Worm (Caenorhabditis elegans) whole organism, late embryonic: ENCODE results near the gene trpp-6.
"Not testable (repeated sequence)": the region's sequence is repeated elsewhere in the genome, so short reads cannot be mapped to it uniquely, and the experiment has no call there.

Source experiments
- C08G9.2 ChIP-seq: sonication (generic microtip); optimal IDR thresholded peaks from 2 replicates; lab custom pipeline; 2016; ENCODE audit warnings: mild to moderate bottlenecking, missing genetic modification characterization, moderate library complexity, missing compliant biosample characterization
- C38D4.7 ChIP-seq: fragments of 200-800 bp; sonication (Bioruptor generic); optimal IDR thresholded peaks from 2 replicates; lab custom pipeline; 2018; ENCODE audit warnings: mild to moderate bottlenecking, missing genetic modification characterization, moderate library complexity, missing compliant biosample characterization
- F13H6.1 ChIP-seq: sonication (generic microtip); optimal IDR thresholded peaks from 2 replicates; lab custom pipeline; 2016; ENCODE audit warnings: missing genetic modification characterization, missing compliant biosample characterization
- ahr-1 ChIP-seq: sonication (generic microtip); optimal IDR thresholded peaks from 2 replicates; lab custom pipeline; 2016; ENCODE audit warnings: missing genetic modification characterization, missing compliant biosample characterization
- ceh-18 ChIP-seq: sonication (generic microtip); optimal IDR thresholded peaks from 2 replicates; lab custom pipeline; 2016; ENCODE audit warnings: missing genetic modification characterization, missing compliant biosample characterization
- ceh-19 ChIP-seq: fragments of 200-800 bp; sonication (Bioruptor generic); optimal IDR thresholded peaks from 2 replicates; lab custom pipeline; 2018; ENCODE audit warnings: mild to moderate bottlenecking, missing genetic modification characterization, missing compliant biosample characterization
- ceh-22 ChIP-seq: sonication (generic microtip); optimal IDR thresholded peaks from 2 replicates; lab custom pipeline; 2017; ENCODE audit warnings: missing biosample characterization, missing genetic modification characterization
- ceh-24 ChIP-seq: sonication (generic microtip); optimal IDR thresholded peaks from 2 replicates; lab custom pipeline; 2016; ENCODE audit warnings: mild to moderate bottlenecking, missing genetic modification characterization, missing compliant biosample characterization
- ceh-30 ChIP-seq: fragments of 150-350 bp; optimal IDR thresholded peaks from 2 replicates; lab custom pipeline; 2014; ENCODE audit warnings: missing biosample characterization, missing genetic modification characterization
- ceh-31 ChIP-seq: sonication (generic microtip); optimal IDR thresholded peaks from 2 replicates; lab custom pipeline; 2016; ENCODE audit warnings: missing genetic modification characterization, missing compliant biosample characterization
- ceh-45 ChIP-seq: fragments of 200-800 bp; sonication (Bioruptor generic); IDR thresholded peaks from 2 replicates; pipeline ENCODE4 v1.3.6; 2022; ENCODE audit warnings: missing genetic modification reagents, missing genetic modification characterization, missing compliant biosample characterization
- ceh-48 ChIP-seq: sonication (generic microtip); optimal IDR thresholded peaks from 2 replicates; lab custom pipeline; 2016; ENCODE audit warnings: missing genetic modification characterization, inconsistent platforms, missing compliant biosample characterization
- ceh-6 ChIP-seq: fragments of 200-800 bp; sonication (Bioruptor generic); optimal IDR thresholded peaks from 2 replicates; lab custom pipeline; 2018; ENCODE audit warnings: mild to moderate bottlenecking, missing genetic modification characterization, missing compliant biosample characterization
- che-1 ChIP-seq: sonication (generic microtip); optimal IDR thresholded peaks from 2 replicates; lab custom pipeline; 2016; ENCODE audit warnings: mild to moderate bottlenecking, missing genetic modification characterization, missing compliant biosample characterization
- elt-2 ChIP-seq: sonication (generic microtip); optimal IDR thresholded peaks from 2 replicates; lab custom pipeline; 2016; ENCODE audit warnings: missing genetic modification reagents, missing genetic modification characterization, missing compliant biosample characterization
- fkh-10 ChIP-seq: fragments of 150-350 bp; optimal IDR thresholded peaks from 2 replicates; lab custom pipeline; 2014; ENCODE audit warnings: missing biosample characterization, missing genetic modification reagents, missing genetic modification characterization
- fkh-6 ChIP-seq: sonication (generic microtip); optimal IDR thresholded peaks from 2 replicates; lab custom pipeline; 2016; ENCODE audit warnings: missing genetic modification characterization, missing compliant biosample characterization
- hlh-13 ChIP-seq: fragments of 200-800 bp; sonication (Bioruptor generic); optimal IDR thresholded peaks from 2 replicates; lab custom pipeline; 2018; ENCODE audit warnings: mild to moderate bottlenecking, missing genetic modification characterization, missing compliant biosample characterization
- hlh-15 ChIP-seq: sonication (generic microtip); optimal IDR thresholded peaks from 2 replicates; lab custom pipeline; 2016; ENCODE audit warnings: missing genetic modification characterization, missing compliant biosample characterization
- lim-6 ChIP-seq: sonication (generic microtip); optimal IDR thresholded peaks from 2 replicates; lab custom pipeline; 2016; ENCODE audit warnings: missing genetic modification characterization, missing compliant biosample characterization
- madf-2 ChIP-seq: sonication (generic microtip); optimal IDR thresholded peaks from 2 replicates; lab custom pipeline; 2017; ENCODE audit warnings: missing genetic modification characterization, missing compliant biosample characterization
- nfya-1 ChIP-seq: sonication (generic microtip); optimal IDR thresholded peaks from 2 replicates; lab custom pipeline; 2017; ENCODE audit warnings: missing genetic modification characterization, mild to moderate bottlenecking, missing compliant biosample characterization, antibody characterized with exemption, moderate library complexity
- nhr-11 ChIP-seq: fragments of 150-350 bp; optimal IDR thresholded peaks from 2 replicates; lab custom pipeline; 2014; ENCODE audit warnings: missing biosample characterization, missing genetic modification characterization
- nhr-232 ChIP-seq: sonication (generic microtip); optimal IDR thresholded peaks from 2 replicates; lab custom pipeline; 2016; ENCODE audit warnings: missing genetic modification characterization, missing compliant biosample characterization
- pag-3 ChIP-seq: sonication (generic microtip); optimal IDR thresholded peaks from 2 replicates; lab custom pipeline; 2016; ENCODE audit warnings: missing compliant biosample characterization, missing genetic modification characterization, borderline replicate concordance
- pat-9 ChIP-seq: fragments of 200-800 bp; sonication (Bioruptor generic); optimal IDR thresholded peaks from 2 replicates; lab custom pipeline; 2018; ENCODE audit warnings: mild to moderate bottlenecking, missing genetic modification characterization, moderate library complexity, missing compliant biosample characterization
- pha-2 ChIP-seq: sonication (generic microtip); optimal IDR thresholded peaks from 2 replicates; lab custom pipeline; 2017; ENCODE audit warnings: mild to moderate bottlenecking, missing genetic modification characterization, missing compliant biosample characterization
- pqm-1 ChIP-seq: sonication (generic microtip); optimal IDR thresholded peaks from 2 replicates; lab custom pipeline; 2016; ENCODE audit warnings: missing genetic modification characterization, missing compliant biosample characterization
- pros-1 ChIP-seq: fragments of 150-350 bp; optimal IDR thresholded peaks from 2 replicates; lab custom pipeline; 2014; ENCODE audit warnings: missing biosample characterization, missing genetic modification reagents, missing genetic modification characterization
- ref-2 ChIP-seq: sonication (generic microtip); optimal IDR thresholded peaks from 2 replicates; lab custom pipeline; 2016; ENCODE audit warnings: missing genetic modification characterization, missing compliant biosample characterization
- rnt-1 ChIP-seq: sonication (generic microtip); optimal IDR thresholded peaks from 2 replicates; lab custom pipeline; 2016; ENCODE audit warnings: missing genetic modification characterization, missing compliant biosample characterization
- sdc-2 ChIP-seq: sonication (generic microtip); optimal IDR thresholded peaks from 2 replicates; lab custom pipeline; 2016; ENCODE audit warnings: missing genotype, missing genetic modification characterization, missing compliant biosample characterization
- tbx-2 ChIP-seq: sonication (generic microtip); optimal IDR thresholded peaks from 2 replicates; lab custom pipeline; 2016; ENCODE audit warnings: missing genetic modification characterization, missing compliant biosample characterization
- unc-42 ChIP-seq: sonication (generic microtip); optimal IDR thresholded peaks from 2 replicates; lab custom pipeline; 2016; ENCODE audit warnings: missing genotype, missing genetic modification characterization, missing compliant biosample characterization
- unc-86 ChIP-seq: sonication (generic microtip); optimal IDR thresholded peaks from 2 replicates; lab custom pipeline; 2016; ENCODE audit warnings: missing genetic modification characterization, missing compliant biosample characterization
- ztf-16 ChIP-seq: sonication (generic microtip); optimal IDR thresholded peaks from 2 replicates; lab custom pipeline; 2017; ENCODE audit warnings: missing genetic modification characterization, missing compliant biosample characterization

Gene trpp-6

DNA sequence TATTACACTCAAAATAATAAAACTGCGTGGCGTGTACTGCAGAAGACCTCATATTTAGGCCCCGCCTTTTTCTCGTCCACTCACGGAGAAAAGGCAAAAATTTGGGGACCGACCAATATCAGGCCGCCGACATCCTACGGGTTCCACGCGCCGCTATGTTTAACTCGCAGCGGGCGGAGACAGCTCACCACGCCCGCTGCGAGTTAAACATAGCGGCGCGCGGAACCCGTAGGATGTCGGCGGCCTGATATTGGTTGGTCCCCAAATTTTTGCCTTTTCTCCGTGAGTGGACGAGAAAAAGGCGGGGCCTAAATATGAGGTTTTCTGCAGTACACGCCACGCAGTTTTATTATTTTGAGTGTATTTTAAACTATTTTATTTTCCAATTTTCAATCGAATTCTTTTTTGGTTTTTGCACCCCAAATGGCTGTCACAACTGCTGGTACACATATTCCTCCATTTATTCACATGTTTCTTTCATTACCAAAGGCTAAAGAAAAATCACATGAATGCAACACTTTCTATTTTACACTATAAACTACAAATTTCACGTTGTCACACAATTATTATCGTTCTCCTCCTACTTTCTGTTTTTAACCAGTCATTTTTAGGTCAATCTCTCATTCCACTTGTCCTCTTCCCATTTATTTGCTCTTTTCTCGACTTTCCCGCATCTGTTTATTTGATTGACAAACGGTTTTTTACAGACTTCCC lies 12.5 kb downstream of the trpp-6 start, which contains the start of gene uda-1:
uda-1 (plus strand) TSS at position 708 of the 714 bp plus-strand sequence.
- TF ChIP-seq pat-9; lim-6 (tag; lab: Kevin White, UChicago); ref-2 (tag; lab: Kevin White, UChicago): not testable (repeated sequence)

DNA sequence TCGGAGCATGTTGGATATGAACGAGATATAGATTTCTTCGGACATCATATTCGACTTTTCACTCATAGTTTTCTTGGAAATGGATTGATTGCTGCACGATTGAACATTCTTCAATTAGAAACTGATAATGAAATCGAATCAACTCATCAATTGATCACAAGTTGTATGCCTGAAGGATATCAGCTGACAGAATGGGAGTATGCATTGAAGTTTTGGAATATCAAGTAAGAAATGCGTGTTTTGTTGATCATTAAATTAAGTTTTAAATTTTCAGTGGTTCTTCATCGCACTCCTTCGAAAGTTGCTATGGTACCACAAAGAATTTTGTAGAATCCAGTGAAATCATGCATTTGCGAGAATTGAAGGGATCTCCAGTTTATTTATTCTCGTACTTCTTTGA lies 14.7 kb downstream of the trpp-6 start:
- no peak for TF ChIP-seq tbx-2 (tag; lab: Kevin White, UChicago)
- no peak for TF ChIP-seq madf-2
- TF ChIP-seq che-1: no peak
- no peak for TF ChIP-seq pag-3 (tag; lab: Kevin White, UChicago)
- TF ChIP-seq hlh-15 (tag; lab: Kevin White, UChicago): no peak
- TF ChIP-seq ceh-6: no peak
- no peak for TF ChIP-seq ceh-31
- TF ChIP-seq ceh-45 (GFP tag; lab: Robert Waterston, UW): no peak
- no peak for TF ChIP-seq pha-2 (tag; lab: Kevin White, UChicago)
- no peak for TF ChIP-seq nfya-1 (tag; lab: Kevin White, UChicago)
- no peak for TF ChIP-seq ahr-1 (tag; lab: Kevin White, UChicago)
- no peak for TF ChIP-seq unc-86 (tag; lab: Kevin White, UChicago)
- TF ChIP-seq C38D4.7: no peak
- TF ChIP-seq sdc-2 (tag; lab: Kevin White, UChicago): no peak
- TF ChIP-seq ceh-30 (tag; lab: Kevin White, UChicago): no peak
- TF ChIP-seq C08G9.2: no peak
- no peak for TF ChIP-seq pros-1 (tag; lab: Kevin White, UChicago)

DNA sequence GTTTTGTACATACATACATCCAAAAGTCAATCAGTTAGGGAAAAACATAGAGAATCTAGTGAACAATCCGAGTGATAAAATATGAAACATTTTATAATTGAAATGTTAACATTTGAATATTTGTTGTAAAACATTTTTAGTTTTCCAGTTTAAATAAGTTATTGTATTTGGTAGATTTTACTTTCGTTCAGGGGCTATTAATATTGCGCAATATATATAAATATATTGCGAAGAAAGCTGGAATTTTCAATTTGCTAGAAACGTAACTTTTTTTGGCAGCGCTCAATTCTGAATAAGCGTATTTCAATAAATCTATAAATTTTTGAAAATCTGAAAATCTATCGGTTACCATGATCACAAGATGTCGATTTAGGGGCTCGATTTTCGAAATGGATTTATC lies 15.8 kb downstream of the trpp-6 start:
- TF ChIP-seq nhr-232 (no peak), fkh-6 (tag; lab: Kevin White, UChicago) (no peak), ceh-19 (no peak)
- TF ChIP-seq, all 69 proteins: peak for 0

DNA sequence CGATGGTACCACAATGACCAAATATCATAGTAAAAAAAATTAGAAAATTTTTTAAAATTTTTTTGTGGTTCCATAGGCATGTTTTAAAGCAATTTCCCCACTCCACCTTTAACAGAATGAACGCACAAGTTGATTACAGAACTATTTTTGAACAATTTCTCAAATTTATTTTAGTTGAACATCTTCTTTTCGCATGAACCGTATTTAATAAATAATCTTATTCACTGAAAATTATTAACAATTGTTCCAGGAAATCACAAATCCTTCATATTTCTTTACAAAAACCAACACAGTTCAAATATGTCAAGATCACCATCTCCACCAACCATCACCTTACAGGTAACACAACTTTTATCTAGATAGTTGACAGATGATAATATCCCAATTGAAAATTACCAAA lies 19.9 kb downstream of the trpp-6 start, which contains the start of gene lea-1:
lea-1 (plus strand) TSS at position 301 of the 400 bp plus-strand sequence.
- TF ChIP-seq pqm-1: no peak
- no peak for TF ChIP-seq nhr-11
- no peak for TF ChIP-seq C08G9.2
- TF ChIP-seq fkh-6 (tag; lab: Kevin White, UChicago): no peak
- no peak for TF ChIP-seq madf-2
- no peak for TF ChIP-seq hlh-13 (GFP tag; lab: Kevin White, UChicago)
- no peak for TF ChIP-seq C38D4.7
- TF ChIP-seq F13H6.1 (tag; lab: Kevin White, UChicago): no peak
- no peak for TF ChIP-seq ceh-18 (tag; lab: Kevin White, UChicago)
- TF ChIP-seq ceh-30 (tag; lab: Kevin White, UChicago): no peak
- no peak for TF ChIP-seq rnt-1 (tag; lab: Kevin White, UChicago)
- no peak for TF ChIP-seq fkh-10 (GFP tag; lab: Kevin White, UChicago)
- no peak for TF ChIP-seq unc-42 (tag; lab: Kevin White, UChicago)
- TF ChIP-seq ceh-22 (tag; lab: Kevin White, UChicago): no peak
- TF ChIP-seq ceh-24 (tag; lab: Kevin White, UChicago): no peak

DNA sequence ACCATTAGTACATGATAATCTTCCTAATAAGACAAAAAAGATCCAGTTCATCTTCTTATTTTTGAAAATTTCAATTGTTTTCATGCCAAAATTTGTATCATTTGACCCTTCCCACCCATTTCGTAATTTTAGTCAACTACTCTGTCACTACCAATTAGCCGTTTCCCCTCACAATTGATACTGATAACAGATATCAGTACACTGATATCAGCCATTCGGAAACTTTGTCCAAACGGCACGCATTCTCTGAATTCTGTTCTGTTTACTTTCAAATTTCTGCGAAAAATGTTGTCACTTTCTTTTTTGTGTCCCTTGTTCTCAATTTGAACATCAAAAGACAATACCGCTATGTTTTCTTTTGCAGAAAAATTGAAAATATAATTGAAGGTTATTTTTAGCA lies 20.9 kb downstream of the trpp-6 start:
- peak; percentile 69 for TF ChIP-seq elt-2
- no peak for TF ChIP-seq ceh-48 (tag; lab: Kevin White, UChicago)
- no peak for TF ChIP-seq ztf-16 (tag; lab: Kevin White, UChicago)
